Worm (Caenorhabditis elegans): ENCODE measurements around the gene F32D1.3.

ce11 chrV:4364517-4364916, 3.1 kb upstream of the F32D1.3 start, which contains the start of gene grl-13:
- TF ChIP-seq nhr-237 (tag; optimal IDR thresholded peaks at IDR 0.05) (no peak), blmp-1 (tag; optimal IDR thresholded peaks at IDR 0.05) (no peak), mep-1 (tag; optimal IDR thresholded peaks at IDR 0.05) (no peak), tbx-8 (GFP tag; optimal IDR thresholded peaks at IDR 0.05) (no peak), pha-4 (tag; optimal IDR thresholded peaks at IDR 0.05) (no peak), unc-62 (GFP tag; optimal IDR thresholded peaks at IDR 0.05) (no peak), drap-1 (GFP tag; optimal IDR thresholded peaks at IDR 0.05) (no peak), M03D4.4 (tag; optimal IDR thresholded peaks at IDR 0.05) (no peak), elt-3 (tag; optimal IDR thresholded peaks at IDR 0.05) (no peak), nhr-76 (tag; optimal IDR thresholded peaks at IDR 0.05) (no peak), lsy-2 (tag; optimal IDR thresholded peaks at IDR 0.05) (no peak), nhr-12 (tag; optimal IDR thresholded peaks at IDR 0.05) (no peak), mab-5 (tag; optimal IDR thresholded peaks at IDR 0.05) (no peak)
